Worm (Caenorhabditis elegans): Measurements from ENCODE around the gene cpsf-3.

The cpsf-3 gene

DNA sequence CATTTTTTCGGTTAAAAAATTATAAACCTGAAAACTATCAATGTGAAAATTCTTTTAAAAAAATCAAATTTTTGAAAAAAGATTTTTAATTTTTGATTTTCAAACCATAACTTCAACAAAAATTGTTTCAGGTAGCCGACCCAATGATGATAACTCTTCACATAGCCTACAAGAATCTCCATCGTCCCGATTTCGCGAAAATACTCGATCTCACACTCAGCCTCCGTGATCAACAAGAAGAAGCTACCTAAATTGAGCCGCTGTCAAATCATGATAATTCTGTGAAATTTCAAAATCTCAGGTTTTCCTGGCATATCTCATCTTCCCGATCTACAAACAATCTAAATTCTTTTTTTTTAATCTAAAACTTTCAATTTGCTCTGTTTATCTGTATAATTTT, 32.4 kb downstream of the cpsf-3 start:
- TF ChIP-seq ama-1 (optimal IDR thresholded peaks at IDR 0.05) (peak; percentile 33), nhr-25 (tag; optimal IDR thresholded peaks at IDR 0.05) (no peak)

DNA sequence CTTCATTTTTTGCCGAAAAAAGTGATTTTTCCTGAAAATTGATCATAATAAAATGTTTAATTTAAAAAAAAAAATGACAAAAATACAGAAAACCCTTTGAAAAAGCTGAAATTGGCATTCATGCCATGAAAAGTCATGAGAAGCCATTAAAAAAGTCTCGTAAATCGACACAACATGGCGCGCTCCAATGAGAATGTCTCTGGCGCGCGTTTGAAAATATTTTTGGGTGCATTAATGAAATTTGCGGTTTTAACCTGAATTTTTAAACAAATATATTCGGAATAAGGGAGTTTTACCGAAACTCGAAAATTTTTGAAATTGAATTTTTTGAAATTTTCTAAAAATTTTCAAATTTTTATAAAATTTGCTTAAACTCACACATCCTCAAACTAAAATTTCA, 34.9 kb downstream of the cpsf-3 start:
- TF ChIP-seq lsy-12 (tag; optimal IDR thresholded peaks at IDR 0.05) (no peak), mdl-1 (tag; optimal IDR thresholded peaks at IDR 0.05) (no peak), unc-62 (GFP tag; optimal IDR thresholded peaks at IDR 0.05) (no peak)

DNA sequence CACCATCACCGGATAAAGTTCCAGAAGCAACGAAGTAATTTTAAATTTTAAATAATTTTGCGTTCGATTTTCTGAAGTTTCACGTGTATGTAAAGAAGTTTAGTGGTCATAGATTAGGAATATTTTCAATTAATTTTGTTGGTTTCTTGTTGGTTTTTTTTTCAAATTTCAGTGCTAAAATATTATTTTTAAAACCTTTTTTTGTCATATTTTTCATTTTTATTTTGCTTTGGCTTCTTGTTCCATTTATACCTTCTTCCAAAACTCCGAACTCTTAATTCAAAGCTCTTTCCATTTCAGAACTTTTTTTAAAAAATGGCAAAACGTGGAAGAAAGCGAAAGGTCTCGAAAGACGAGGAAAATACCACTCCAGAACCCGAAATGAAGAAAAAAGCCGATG, 35.7 kb downstream of the cpsf-3 start, which contains the start of gene JC8.7:
Gene JC8.7, plus strand, starts transcription at position 301 of the 400 bp plus-strand sequence.
- no peak for TF ChIP-seq nhr-25 (tag; optimal IDR thresholded peaks at IDR 0.05)
- TF ChIP-seq elt-1 (tag; optimal IDR thresholded peaks at IDR 0.05): no peak
- TF ChIP-seq pha-4 (tag; optimal IDR thresholded peaks at IDR 0.05): no peak
- no peak for TF ChIP-seq sea-2 (GFP tag; optimal IDR thresholded peaks at IDR 0.05)
- TF ChIP-seq lsy-12 (tag; optimal IDR thresholded peaks at IDR 0.05): no peak
- TF ChIP-seq aly-2 (tag; optimal IDR thresholded peaks at IDR 0.05): no peak
- no peak for TF ChIP-seq snpc-4 (tag; optimal IDR thresholded peaks at IDR 0.05)
- TF ChIP-seq nhr-43 (tag; optimal IDR thresholded peaks at IDR 0.05; ENCODE audit: poor library complexity, severe bottlenecking): no peak
- no peak for TF ChIP-seq lin-39 (tag; optimal IDR thresholded peaks at IDR 0.05)
- no peak for TF ChIP-seq fkh-10 (GFP tag; optimal IDR thresholded peaks at IDR 0.05)
- no peak for TF ChIP-seq nhr-67 (tag; optimal IDR thresholded peaks at IDR 0.05)
- TF ChIP-seq ceh-16 (tag; optimal IDR thresholded peaks at IDR 0.05): no peak
- no peak for TF ChIP-seq elt-3 (tag; optimal IDR thresholded peaks at IDR 0.05)
- TF ChIP-seq nhr-11 (tag; optimal IDR thresholded peaks at IDR 0.05): no peak
- TF ChIP-seq nhr-12 (tag; optimal IDR thresholded peaks at IDR 0.05): no peak
- no peak for TF ChIP-seq eor-1 (tag; optimal IDR thresholded peaks at IDR 0.05)
- TF ChIP-seq hmg-11 (tag; optimal IDR thresholded peaks at IDR 0.05): no peak

DNA sequence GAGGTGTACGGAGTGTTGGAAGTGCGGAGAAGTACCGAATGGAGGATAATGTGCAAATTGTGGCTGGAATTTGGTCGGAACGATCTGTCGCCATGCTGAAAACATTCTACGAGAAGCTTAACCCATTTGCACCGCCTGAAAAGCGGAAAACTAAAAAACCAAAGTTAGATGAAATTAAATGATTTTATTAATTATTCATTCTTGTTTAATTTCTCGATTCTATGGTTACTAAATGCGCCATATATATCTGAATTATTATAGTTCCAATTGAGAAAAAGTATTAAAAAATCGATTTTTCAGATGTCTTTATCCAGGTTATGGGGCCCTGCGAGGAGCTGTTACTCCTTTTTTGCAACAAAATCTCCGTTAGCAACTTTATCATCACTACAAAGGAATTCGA, 38.7 kb downstream of the cpsf-3 start, which contains the start of gene cox-11:
Gene cox-11, plus strand, starts transcription at position 301 of the 400 bp plus-strand sequence.
- TF ChIP-seq ama-1 (optimal IDR thresholded peaks at IDR 0.05) (no peak), ceh-28 (tag; optimal IDR thresholded peaks at IDR 0.05) (no peak), pha-4 (tag; optimal IDR thresholded peaks at IDR 0.05) (no peak), unc-62 (GFP tag; optimal IDR thresholded peaks at IDR 0.05) (no peak), skn-1 (tag; optimal IDR thresholded peaks at IDR 0.05) (no peak), snpc-4 (tag; optimal IDR thresholded peaks at IDR 0.05) (no peak), lsy-12 (tag; optimal IDR thresholded peaks at IDR 0.05) (no peak), mdl-1 (tag; optimal IDR thresholded peaks at IDR 0.05) (no peak), fos-1 (tag; optimal IDR thresholded peaks at IDR 0.05) (no peak), ztf-11 (tag; optimal IDR thresholded peaks at IDR 0.05) (no peak), zag-1 (tag; optimal IDR thresholded peaks at IDR 0.05) (no peak), unc-39 (tag; optimal IDR thresholded peaks at IDR 0.05) (no peak), nhr-12 (tag; optimal IDR thresholded peaks at IDR 0.05) (no peak), elt-1 (tag; optimal IDR thresholded peaks at IDR 0.05) (no peak), nhr-23 (tag; optimal IDR thresholded peaks at IDR 0.05) (no peak), jun-1 (tag; optimal IDR thresholded peaks at IDR 0.05) (no peak)

DNA sequence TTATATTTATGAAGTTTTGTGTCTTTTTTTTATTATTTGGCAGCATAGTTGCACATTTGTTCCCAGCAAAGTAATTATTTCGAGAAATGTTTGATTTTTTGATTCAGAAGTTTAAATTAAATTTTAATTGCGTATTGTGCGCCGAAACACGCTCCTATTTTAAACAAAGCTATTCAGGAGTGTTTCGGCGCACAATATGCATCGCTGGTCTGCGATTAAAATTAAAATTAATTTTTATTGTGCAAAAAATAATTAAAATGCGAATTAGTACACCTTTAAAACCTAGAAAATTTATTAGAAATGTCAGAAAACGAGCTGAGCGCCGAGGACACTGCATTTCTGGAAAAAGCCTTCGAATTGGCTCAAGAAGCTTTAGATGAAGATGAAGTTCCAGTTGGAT, 39.3 kb downstream of the cpsf-3 start, which contains the start of gene JC8.4:
Gene JC8.4, plus strand, starts transcription at position 301 of the 400 bp plus-strand sequence.
- TF ChIP-seq nhr-28 (tag; optimal IDR thresholded peaks at IDR 0.05) (no peak), R02D3.7 (tag; optimal IDR thresholded peaks at IDR 0.05) (no peak), eor-1 (tag; optimal IDR thresholded peaks at IDR 0.05) (no peak), egl-27 (tag; optimal IDR thresholded peaks at IDR 0.05) (no peak), nhr-76 (tag; optimal IDR thresholded peaks at IDR 0.05) (no peak), mdl-1 (tag; optimal IDR thresholded peaks at IDR 0.05) (no peak), nhr-25 (tag; optimal IDR thresholded peaks at IDR 0.05) (no peak)

DNA sequence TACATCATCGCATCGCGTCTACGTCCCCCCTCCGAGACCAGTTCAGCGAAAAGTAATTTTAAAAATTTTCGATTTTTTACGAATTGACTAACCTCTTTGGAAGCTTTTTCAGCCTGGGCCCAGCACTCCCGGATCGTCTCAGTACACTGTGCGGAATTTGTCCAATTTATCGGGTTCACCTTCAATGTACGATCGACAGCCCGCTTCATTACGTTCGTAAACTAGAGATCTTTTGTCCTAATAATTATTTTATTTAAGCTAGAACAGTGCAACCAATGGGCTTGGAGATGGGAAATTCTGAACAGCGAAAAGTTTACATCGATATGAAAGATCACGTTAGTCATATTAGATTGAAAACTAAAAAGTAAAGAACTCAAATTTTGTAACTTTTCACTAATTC, 41.3 kb downstream of the cpsf-3 start:
- no peak for TF ChIP-seq elt-1 (tag; optimal IDR thresholded peaks at IDR 0.05)
- no peak for TF ChIP-seq ceh-9 (tag; optimal IDR thresholded peaks at IDR 0.05)
- TF ChIP-seq nhr-237 (tag; optimal IDR thresholded peaks at IDR 0.05): no peak
- TF ChIP-seq hmg-11 (tag; optimal IDR thresholded peaks at IDR 0.05): no peak

Data from whole organism, L3 larva.